Worm (Caenorhabditis elegans): Measurements from ENCODE around the gene tftc-1.
A peak's percentile ranks its signal among the peaks of the same experiment; 100 is the strongest.

tftc-1 gene

DNA sequence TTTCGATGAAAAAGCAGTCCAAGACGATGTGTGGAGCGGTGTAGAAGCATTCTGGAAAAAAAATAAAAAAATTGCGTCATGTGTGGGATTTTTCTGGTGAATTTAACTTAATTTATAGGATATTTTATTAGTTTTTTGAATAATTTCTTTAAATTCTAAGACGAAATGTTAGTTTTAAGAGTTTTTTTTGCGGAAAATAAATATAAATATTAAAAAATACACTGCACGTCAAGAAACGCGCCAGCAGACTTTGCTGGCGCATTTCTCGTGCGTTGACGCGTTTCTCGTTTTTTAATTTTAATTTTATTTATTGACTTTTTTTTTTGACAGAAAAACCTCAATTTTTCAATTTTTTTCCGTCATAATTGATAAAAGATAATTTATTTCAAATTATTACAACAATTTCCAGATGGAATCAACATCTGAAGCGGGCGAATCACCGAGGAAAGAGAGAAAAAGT is at the start of gene tftc-1, which contains the start of gene ppgn-1:
Gene tftc-1, plus strand, starts transcription at position 410 of the 460 bp plus-strand sequence.
Gene ppgn-1, minus strand, starts transcription at position 51 of the 460 bp plus-strand sequence.
- no peak for TF ChIP-seq Y5F2A.4 (GFP tag; optimal IDR thresholded peaks at IDR 0.05)
- TF ChIP-seq lin-13 (GFP tag; optimal IDR thresholded peaks at IDR 0.05), result no peak
- no peak for TF ChIP-seq rbr-2 (tag; optimal IDR thresholded peaks at IDR 0.05)
- TF ChIP-seq nhr-25 (tag; optimal IDR thresholded peaks at IDR 0.05; ENCODE audit: borderline replicate concordance, insufficient read depth), result no peak
- peak in 1 of 2 experiments; percentile 5 for TF ChIP-seq daf-16 (GFP tag; optimal IDR thresholded peaks at IDR 0.05)
- no peak for TF ChIP-seq daf-16 (tag; optimal IDR thresholded peaks at IDR 0.05)
- no peak for TF ChIP-seq madf-5 (GFP tag; IDR thresholded peaks at IDR 0.05)
- peak; percentile 72 for TF ChIP-seq lin-38 (GFP tag; IDR thresholded peaks at IDR 0.05)
- no peak for TF ChIP-seq ceh-62 (tag; optimal IDR thresholded peaks at IDR 0.05)
- peak; percentile 68 for TF ChIP-seq dpl-1 (GFP tag; optimal IDR thresholded peaks at IDR 0.05)
- TF ChIP-seq spr-1 (tag; optimal IDR thresholded peaks at IDR 0.05), result peak; percentile 5
- peak; percentile 62 for TF ChIP-seq mep-1 (tag; optimal IDR thresholded peaks at IDR 0.05)
- no peak for TF ChIP-seq ceh-44 (GFP tag; IDR thresholded peaks at IDR 0.05)
- TF ChIP-seq set-16 (GFP tag; IDR thresholded peaks at IDR 0.05), result no peak
- no peak for TF ChIP-seq Y48G9A.11 (GFP tag; IDR thresholded peaks at IDR 0.05)
- TF ChIP-seq lin-39 (tag; optimal IDR thresholded peaks at IDR 0.05), result no peak
- TF ChIP-seq aly-2 (tag; optimal IDR thresholded peaks at IDR 0.05), result no peak
- TF ChIP-seq lir-3 (tag; optimal IDR thresholded peaks at IDR 0.05), result no peak
- TF ChIP-seq daf-19 (GFP tag; conservative IDR thresholded peaks at IDR 0.05), result no peak
- TF ChIP-seq fkh-10 (GFP tag; optimal IDR thresholded peaks at IDR 0.05), result peak; percentile 20
- peak; percentile 43 for TF ChIP-seq duxl-1 (tag; optimal IDR thresholded peaks at IDR 0.05; ENCODE audit: poor library complexity)
- TF ChIP-seq mes-2 (tag; optimal IDR thresholded peaks at IDR 0.05; ENCODE audit: poor library complexity, severe bottlenecking), result no peak
- TF ChIP-seq dve-1 (tag; optimal IDR thresholded peaks at IDR 0.05; ENCODE audit: insufficient read depth), result peak; percentile 51
- TF ChIP-seq ztf-7 (tag; optimal IDR thresholded peaks at IDR 0.05), result no peak
- peak in 1 of 2 experiments; percentile 86 for TF ChIP-seq lsy-2 (tag; optimal IDR thresholded peaks at IDR 0.05)
- TF ChIP-seq nhr-102 (tag; optimal IDR thresholded peaks at IDR 0.05), result peak; percentile 33

DNA sequence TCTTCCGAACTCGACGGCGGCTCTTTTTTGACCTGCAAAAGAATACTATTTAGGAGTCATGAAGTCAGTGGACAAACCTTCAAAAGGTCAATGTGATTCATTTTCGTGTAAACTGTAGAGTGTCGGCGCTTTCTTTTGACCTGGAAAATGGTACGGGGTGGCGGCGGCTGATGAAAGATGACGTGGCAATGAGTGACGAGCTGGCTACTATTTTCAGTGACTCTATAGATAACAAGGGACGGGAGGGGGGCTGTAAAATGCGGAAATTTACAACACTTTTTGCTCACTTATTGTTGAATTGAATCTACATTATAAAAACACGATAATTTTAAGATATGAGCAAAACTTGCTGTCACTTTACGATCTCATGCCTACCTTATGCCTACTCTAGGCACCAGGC is 48.9 kb upstream of the tftc-1 start, which contains the start of gene lin-1:
Gene lin-1, minus strand, starts transcription at position 101 of the 400 bp plus-strand sequence.
- TF ChIP-seq ZK546.5 (tag; optimal IDR thresholded peaks at IDR 0.05), result no peak
- no peak for TF ChIP-seq hlh-11 (tag; optimal IDR thresholded peaks at IDR 0.05)
- TF ChIP-seq zfp-3 (GFP tag; conservative IDR thresholded peaks at IDR 0.05), result no peak
- TF ChIP-seq lin-39 (tag; optimal IDR thresholded peaks at IDR 0.05), result no peak
- TF ChIP-seq saeg-2 (GFP tag; IDR thresholded peaks at IDR 0.05), result no peak
- no peak for TF ChIP-seq snpc-1.2 (GFP tag; IDR thresholded peaks at IDR 0.05)
- TF ChIP-seq mdl-1 (tag; optimal IDR thresholded peaks at IDR 0.05), result no peak
- no peak for TF ChIP-seq hmg-1.1 (GFP tag; IDR thresholded peaks at IDR 0.05)
- no peak for TF ChIP-seq daf-8 (GFP tag; IDR thresholded peaks at IDR 0.05)
- no peak for TF ChIP-seq ceh-20 (GFP tag; IDR thresholded peaks at IDR 0.05)

DNA sequence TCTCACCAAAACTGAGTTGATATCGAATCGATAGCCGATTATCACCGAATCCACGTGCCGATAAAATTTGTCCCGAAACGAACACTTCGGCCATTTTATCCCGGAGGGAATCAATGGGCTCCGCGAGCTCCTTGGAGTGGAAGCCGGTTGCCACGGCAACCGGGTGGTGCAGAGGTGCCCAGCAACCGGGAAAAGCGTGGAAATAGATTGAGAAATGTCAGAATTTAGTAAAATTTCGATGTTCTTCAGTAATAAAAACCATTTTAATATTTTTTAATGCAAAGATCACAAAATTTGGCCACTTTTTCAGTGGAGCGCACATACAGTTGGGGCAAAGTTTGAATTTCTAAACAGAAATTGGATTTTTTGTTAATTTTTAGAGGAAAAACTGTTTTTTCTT is 42.6 kb upstream of the tftc-1 start, which contains the start of gene mksr-2:
Gene mksr-2, minus strand, starts transcription at position 101 of the 400 bp plus-strand sequence.
- TF ChIP-seq nhr-6 (tag; optimal IDR thresholded peaks at IDR 0.05) (no peak), tra-1 (GFP tag; IDR thresholded peaks at IDR 0.05) (no peak), fos-1 (tag; optimal IDR thresholded peaks at IDR 0.05) (no peak), daf-8 (GFP tag; IDR thresholded peaks at IDR 0.05) (no peak), unc-62 (GFP tag; optimal IDR thresholded peaks at IDR 0.05 in 1 of 2) (no peak), unc-62 (tag; optimal IDR thresholded peaks at IDR 0.05) (no peak), mdt-29 (GFP tag; IDR thresholded peaks at IDR 0.05) (no peak), F49E8.2 (tag; optimal IDR thresholded peaks at IDR 0.05; ENCODE audit: borderline replicate concordance) (no peak)

Measured in whole organism, L4 larva.